Fruit fly (Drosophila melanogaster) Kc167 (cell line): Measurements from ENCODE around the gene IP3K1.

ENCODE experiments used
- Myc ChIP-seq: fragments of >200 bp; optimal IDR thresholded peaks from 2 replicates; lab custom pipeline; 2017; ENCODE audit warnings: missing external identifiers
- Sin3A ChIP-seq: fragments of >200 bp; optimal IDR thresholded peaks from 2 replicates; lab custom pipeline; 2018; ENCODE audit warnings: missing external identifiers
- h ChIP-seq: fragments of >200 bp; optimal IDR thresholded peaks from 3 replicates; lab custom pipeline; 2018; ENCODE audit warnings: missing external identifiers
- insv ChIP-seq: fragments of >200 bp; optimal IDR thresholded peaks from 3 replicates; lab custom pipeline; 2018; ENCODE audit warnings: missing external identifiers
- psq ChIP-seq: fragments of >200 bp; optimal IDR thresholded peaks from 2 replicates; lab custom pipeline; 2017; ENCODE audit warnings: missing external identifiers
- ttk ChIP-seq: sonication (Bioruptor generic); optimal IDR thresholded peaks from 2 replicates; lab custom pipeline; 2017; ENCODE audit warnings: missing external identifiers

dm6 chr2L:9779147-9779546 is 3.0 kb upstream of the IP3K1 start:
- TF ChIP-seq insv (lab: Kevin White, UChicago) (no peak), Myc (lab: Kevin White, UChicago) (no peak), h (lab: Kevin White, UChicago) (no peak), psq (lab: Kevin White, UChicago) (no peak), ttk (lab: Kevin White, UChicago) (no peak), Sin3A (no peak)
